Worm (Caenorhabditis elegans) whole organism, L3 larva: ENCODE data around the gene spp-14.

Experiments
- R02D3.7 ChIP-seq: fragments of 150-350 bp; optimal IDR thresholded peaks from 2 replicates; lab custom pipeline; 2014; ENCODE audit warnings: missing biosample characterization, missing genetic modification characterization
- elt-1 ChIP-seq: fragments of 150-350 bp; optimal IDR thresholded peaks from 2 replicates; lab custom pipeline; 2014; ENCODE audit warnings: missing biosample characterization, missing genetic modification characterization
- lin-15B ChIP-seq: fragments of 150-350 bp; optimal IDR thresholded peaks from 2 replicates; lab custom pipeline; 2014; ENCODE audit warnings: missing biosample characterization, missing genetic modification characterization
- nhr-12 ChIP-seq: fragments of 150-350 bp; optimal IDR thresholded peaks from 2 replicates; lab custom pipeline; 2014; ENCODE audit warnings: missing biosample characterization, missing genetic modification characterization
- nhr-237 ChIP-seq: fragments of 150-350 bp; optimal IDR thresholded peaks from 2 replicates; lab custom pipeline; 2014; ENCODE audit warnings: missing biosample characterization, missing genetic modification characterization
- nhr-77 ChIP-seq: fragments of 150-350 bp; optimal IDR thresholded peaks from 2 replicates; lab custom pipeline; 2014; ENCODE audit warnings: missing biosample characterization, missing genetic modification characterization
- pha-4 ChIP-seq: fragments of 150-350 bp; optimal IDR thresholded peaks from 2 replicates; lab custom pipeline; 2014; ENCODE audit warnings: missing biosample characterization, missing genetic modification reagents, missing genetic modification characterization
- tbx-2 ChIP-seq: sonication (generic microtip); optimal IDR thresholded peaks from 2 replicates; lab custom pipeline; 2016; ENCODE audit warnings: mild to moderate bottlenecking, missing genetic modification characterization, missing compliant biosample characterization

DNA sequence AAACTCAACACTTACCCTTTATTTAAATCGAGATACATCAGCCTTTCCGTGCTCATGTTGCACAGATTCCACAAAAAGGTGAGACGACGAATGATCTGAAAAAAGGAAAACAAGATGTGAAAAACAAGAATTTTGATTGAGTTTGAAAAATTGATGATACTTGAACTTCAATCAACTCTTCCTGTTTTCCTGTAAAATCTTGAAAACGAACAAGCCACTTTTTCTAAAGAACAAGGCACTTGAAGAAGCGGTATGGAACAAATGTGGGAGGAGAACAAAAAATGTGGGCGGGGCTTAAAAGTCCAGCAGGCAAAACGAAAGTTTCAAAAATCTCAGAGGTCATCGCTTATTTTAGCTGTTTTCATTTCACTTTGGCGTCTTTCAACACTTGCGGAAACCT lies 18.7 kb upstream of the spp-14 start, which contains the start of gene kvs-1:
- no peak for TF ChIP-seq nhr-77
- no peak for TF ChIP-seq R02D3.7 (tag; lab: Kevin White, UChicago)
- no peak for TF ChIP-seq nhr-237
- TF ChIP-seq elt-1 (tag; lab: Kevin White, UChicago): no peak
- no peak for TF ChIP-seq pha-4 (tag; lab: Kevin White, UChicago)
- no peak for TF ChIP-seq lin-15B
- no peak for TF ChIP-seq nhr-12
- no peak for TF ChIP-seq tbx-2 (tag; lab: Kevin White, UChicago)
